Worm (Caenorhabditis elegans): ENCODE measurements around the gene cpi-2.
"Not testable (repeated sequence)": the region's sequence is repeated elsewhere in the genome, so short reads cannot be mapped to it uniquely, and the experiment has no call there.

Gene cpi-2

ce11 chrV:6055289-6055688 lies 11.4 kb downstream of the cpi-2 start, which contains the start of gene srd-20:
TSS of gene srd-20 (plus strand) at chrV:6055589.
- TF ChIP-seq snpc-4 (tag; optimal IDR thresholded peaks at IDR 0.05), result no peak
- TF ChIP-seq skn-1 (tag; optimal IDR thresholded peaks at IDR 0.05), result no peak
- no peak for TF ChIP-seq tbx-2 (tag; optimal IDR thresholded peaks at IDR 0.05)
- TF ChIP-seq ceh-16 (tag; optimal IDR thresholded peaks at IDR 0.05), result no peak
- no peak for TF ChIP-seq nhr-237 (tag; optimal IDR thresholded peaks at IDR 0.05)
- no peak for TF ChIP-seq nhr-12 (tag; optimal IDR thresholded peaks at IDR 0.05)
- no peak for TF ChIP-seq hmg-11 (tag; optimal IDR thresholded peaks at IDR 0.05)
- TF ChIP-seq pqm-1 (tag; optimal IDR thresholded peaks at IDR 0.05), result no peak
- TF ChIP-seq eor-1 (tag; optimal IDR thresholded peaks at IDR 0.05), result no peak
- no peak for TF ChIP-seq nhr-28 (tag; optimal IDR thresholded peaks at IDR 0.05)
- no peak for TF ChIP-seq daf-12 (tag; optimal IDR thresholded peaks at IDR 0.05)

- TF ChIP-seq ceh-16 (tag; optimal IDR thresholded peaks at IDR 0.05), result no peak
- no peak for TF ChIP-seq snpc-4 (tag; optimal IDR thresholded peaks at IDR 0.05)
- no peak for TF ChIP-seq nhr-237 (tag; optimal IDR thresholded peaks at IDR 0.05)
- TF ChIP-seq unc-39 (tag; optimal IDR thresholded peaks at IDR 0.05), result no peak
- no peak for TF ChIP-seq elt-1 (tag; optimal IDR thresholded peaks at IDR 0.05)
- no peak for TF ChIP-seq nhr-43 (tag; optimal IDR thresholded peaks at IDR 0.05; ENCODE audit: poor library complexity, severe bottlenecking)
- no peak for TF ChIP-seq unc-62 (GFP tag; optimal IDR thresholded peaks at IDR 0.05)
These were observed 19.5 kb downstream of the cpi-2 start, which contains the start of gene Y38A10A.2 for ce11 chrV:6063330-6063729. TSS of gene Y38A10A.2 (minus strand) at chrV:6063430.

- TF ChIP-seq ceh-16 (tag; optimal IDR thresholded peaks at IDR 0.05) (no peak), nfya-1 (tag; optimal IDR thresholded peaks at IDR 0.05; ENCODE audit: insufficient read depth) (no peak), nhr-77 (tag; optimal IDR thresholded peaks at IDR 0.05) (no peak), unc-62 (GFP tag; optimal IDR thresholded peaks at IDR 0.05) (no peak), mml-1 (tag; optimal IDR thresholded peaks at IDR 0.05) (no peak), ama-1 (optimal IDR thresholded peaks at IDR 0.05) (no peak), snpc-4 (tag; optimal IDR thresholded peaks at IDR 0.05) (no peak), daf-12 (tag; optimal IDR thresholded peaks at IDR 0.05) (no peak), ceh-82 (tag; optimal IDR thresholded peaks at IDR 0.05) (no peak), nhr-237 (tag; optimal IDR thresholded peaks at IDR 0.05) (no peak), hmg-11 (tag; optimal IDR thresholded peaks at IDR 0.05) (no peak), zag-1 (tag; optimal IDR thresholded peaks at IDR 0.05) (no peak), R02D3.7 (tag; optimal IDR thresholded peaks at IDR 0.05) (no peak), ZK546.5 (tag; optimal IDR thresholded peaks at IDR 0.05) (no peak)
These were observed 23.2 kb downstream of the cpi-2 start, which contains the start of gene srh-10 for ce11 chrV:6067112-6067511. TSS of gene srh-10 (minus strand) at chrV:6067140.

ce11 chrV:6069968-6070367 lies 26.1 kb downstream of the cpi-2 start, which contains the start of gene fbxa-214:
TSS of gene fbxa-214 (minus strand) at chrV:6070068.
- TF ChIP-seq ceh-28, ztf-11, egl-27 (tag; optimal IDR thresholded peaks at IDR 0.05): not testable (repeated sequence)
